Worm (Caenorhabditis elegans) whole organism, dauer: ENCODE measurements around the gene R107.9.
"Not testable (repeated sequence)": the region's sequence is repeated elsewhere in the genome, so short reads cannot be mapped to it uniquely, and the experiment has no call there.

Experiments
- unc-62 ChIP-seq: sonication (generic microtip); optimal IDR thresholded peaks from 2 replicates; lab custom pipeline; 2017; ENCODE audit warnings: missing biosample characterization, missing genetic modification reagents, missing genetic modification characterization

R107.9 gene

DNA sequence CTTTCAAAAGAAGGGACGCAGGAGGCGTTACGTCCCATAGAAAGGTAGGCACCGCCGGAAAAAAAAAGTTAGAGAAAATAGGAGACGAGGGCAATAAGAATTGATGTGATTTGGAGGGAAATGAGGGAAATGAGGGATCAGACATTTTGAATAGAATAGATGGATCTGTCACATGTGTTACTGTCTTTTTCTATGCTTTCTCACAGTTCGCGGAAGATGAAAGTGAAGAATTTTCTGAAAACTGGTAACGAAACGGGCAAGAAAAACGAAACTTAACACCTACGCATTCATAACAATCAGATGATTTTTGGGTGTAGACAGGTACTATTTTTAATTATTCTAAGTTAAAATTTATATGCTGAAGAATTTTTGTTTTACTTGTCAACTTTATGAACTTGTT, at the start of gene R107.9:
R107.9 (plus strand) TSS at position 301 of the 400 bp plus-strand sequence.
- TF ChIP-seq unc-62 (GFP tag; lab: Kevin White, UChicago) = no peak

DNA sequence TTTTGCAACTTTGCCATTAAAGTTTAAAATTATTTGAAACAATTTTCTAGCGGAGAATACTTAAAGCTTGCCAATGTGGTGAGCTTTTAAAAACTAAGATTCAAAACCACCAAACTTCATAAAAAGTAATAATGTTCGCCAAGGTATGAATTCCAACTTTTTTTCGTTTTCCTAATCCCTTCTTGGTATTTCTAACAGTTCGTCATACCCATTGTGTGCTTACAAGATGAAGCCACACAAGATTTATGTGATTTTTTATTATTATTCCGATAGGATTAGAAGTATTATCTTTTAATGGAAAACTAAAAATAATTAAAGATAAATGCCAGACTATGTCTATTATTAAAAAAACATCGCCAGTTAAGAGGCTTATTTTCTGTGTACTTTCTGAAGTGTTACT, 49.7 kb upstream of the R107.9 start:
- TF ChIP-seq unc-62 (GFP tag; lab: Kevin White, UChicago) = no peak

DNA sequence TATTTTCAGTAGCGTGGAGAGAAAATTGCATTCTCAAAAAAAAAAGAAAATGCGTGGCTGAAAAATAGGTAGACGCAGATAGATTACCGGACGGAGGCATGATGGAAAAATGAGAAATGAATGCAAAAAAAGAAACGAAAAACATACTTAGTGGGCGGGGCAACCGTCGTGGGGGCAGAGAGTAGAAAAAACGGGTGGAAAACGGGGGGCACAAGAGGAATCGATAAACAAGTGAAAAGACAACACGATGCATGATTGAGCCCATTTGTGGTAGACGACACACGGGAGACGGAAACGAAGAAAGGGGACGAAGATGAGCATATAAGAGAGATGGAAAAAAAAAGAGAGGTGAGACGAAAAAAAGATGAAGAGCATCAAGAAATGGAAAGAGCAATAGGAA, 49.2 kb upstream of the R107.9 start:
- TF ChIP-seq unc-62 (GFP tag; lab: Kevin White, UChicago) = no peak

DNA sequence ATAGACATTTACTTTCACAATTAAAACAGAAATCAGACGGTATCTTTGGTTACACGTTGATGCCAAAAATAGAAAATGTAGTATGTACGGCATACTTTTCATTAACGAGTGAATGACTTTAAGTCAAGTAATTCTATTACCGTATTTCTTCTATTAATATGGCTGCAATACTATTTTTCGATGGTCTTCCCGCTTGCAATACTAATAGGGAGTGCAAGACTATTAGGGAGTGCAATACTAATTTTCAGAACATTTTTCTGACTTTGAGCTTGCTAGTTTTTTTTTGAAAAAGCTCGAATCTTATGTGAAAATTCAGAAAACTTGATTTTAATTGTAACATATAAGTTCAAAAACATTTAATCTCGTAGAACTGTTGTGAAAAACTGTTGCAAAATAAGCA, 48.0 kb upstream of the R107.9 start, which contains the start of gene R08D7.7:
R08D7.7 (plus strand) TSS at position 301 of the 400 bp plus-strand sequence.
- TF ChIP-seq unc-62 (GFP tag; lab: Kevin White, UChicago) = not testable (repeated sequence)

DNA sequence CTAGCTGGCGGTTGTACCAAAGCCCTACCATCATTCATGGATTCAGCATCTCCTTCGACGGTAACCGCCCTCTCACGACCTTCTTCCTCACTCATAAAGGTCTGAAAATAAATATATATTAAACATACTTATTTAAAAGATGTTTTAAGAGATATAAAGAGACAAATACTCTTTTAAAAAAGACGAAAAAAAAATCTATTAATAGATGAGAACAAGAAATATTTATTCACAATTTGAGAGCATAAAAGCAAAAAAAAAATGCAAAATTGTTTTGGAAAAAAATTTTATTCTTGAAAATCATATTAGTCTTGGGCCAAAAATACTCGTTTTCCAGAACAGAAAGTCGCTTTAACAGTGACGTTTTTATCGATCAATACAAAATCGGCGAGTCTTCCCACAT, 41.1 kb upstream of the R107.9 start, which contains the start of gene skat-1:
skat-1 (minus strand) TSS at position 101 of the 400 bp plus-strand sequence.
- TF ChIP-seq unc-62 (GFP tag; lab: Kevin White, UChicago) = no peak

DNA sequence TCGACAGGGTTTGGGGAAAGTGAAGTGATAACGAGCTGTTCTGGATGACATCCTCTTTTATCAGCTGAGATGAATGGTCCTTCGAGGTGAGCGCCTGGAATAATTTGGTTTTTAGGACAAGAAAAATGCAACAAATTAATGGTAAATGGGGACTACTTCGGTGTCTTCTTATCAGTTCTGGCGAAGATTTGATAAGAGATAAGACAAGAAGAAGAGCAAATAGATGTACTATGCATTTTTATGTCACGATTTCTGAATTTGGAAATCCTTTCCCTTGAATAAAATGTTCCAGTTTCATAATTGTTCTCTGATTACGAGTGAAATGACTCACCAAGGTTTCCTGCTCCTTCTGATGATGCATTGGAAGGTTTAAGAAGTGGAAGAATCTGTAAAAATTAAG, 39.9 kb upstream of the R107.9 start:
- no peak for TF ChIP-seq unc-62 (GFP tag; lab: Kevin White, UChicago)

DNA sequence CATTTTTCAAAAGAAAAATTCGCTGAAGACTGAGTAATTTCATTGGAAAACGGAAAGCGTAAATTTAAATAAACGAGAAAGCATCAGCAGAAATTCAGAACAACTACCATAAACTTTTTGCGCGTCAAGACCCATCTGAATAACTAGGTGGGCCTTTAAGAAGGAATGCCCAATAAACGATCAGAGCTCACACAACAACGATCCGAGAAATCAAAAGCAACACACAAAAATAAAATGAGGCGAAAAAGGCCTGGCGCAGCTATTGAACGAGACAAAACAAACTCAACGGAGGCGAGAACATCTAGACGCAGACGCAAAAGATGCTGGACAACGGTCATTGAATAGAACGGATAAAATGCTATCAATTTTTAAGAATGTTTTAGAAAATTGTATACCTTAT, 38.9 kb upstream of the R107.9 start:
- no peak for TF ChIP-seq unc-62 (GFP tag; lab: Kevin White, UChicago)

DNA sequence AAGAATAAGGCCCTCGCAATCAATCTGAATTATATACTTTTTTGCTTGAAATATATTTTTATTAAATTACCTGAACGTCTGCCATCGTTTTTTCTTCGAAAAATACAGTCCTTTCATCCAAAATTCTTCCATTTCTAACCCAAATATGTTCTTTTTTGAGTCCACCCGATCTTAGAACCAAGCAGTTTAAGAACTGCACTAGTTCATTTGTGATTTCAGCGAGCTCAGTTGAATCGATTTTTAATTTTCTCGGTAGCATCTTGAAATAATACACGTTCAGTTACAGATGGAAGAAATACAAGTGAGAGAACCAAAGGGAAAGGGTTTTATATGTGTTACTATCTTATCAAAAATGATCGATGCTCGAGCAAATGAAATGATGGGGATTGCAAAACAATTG, 38.2 kb upstream of the R107.9 start, which contains the start of gene F59B2.3:
F59B2.3 (minus strand) TSS at position 259 of the 400 bp plus-strand sequence.
- TF ChIP-seq unc-62 (GFP tag; lab: Kevin White, UChicago) = no peak

DNA sequence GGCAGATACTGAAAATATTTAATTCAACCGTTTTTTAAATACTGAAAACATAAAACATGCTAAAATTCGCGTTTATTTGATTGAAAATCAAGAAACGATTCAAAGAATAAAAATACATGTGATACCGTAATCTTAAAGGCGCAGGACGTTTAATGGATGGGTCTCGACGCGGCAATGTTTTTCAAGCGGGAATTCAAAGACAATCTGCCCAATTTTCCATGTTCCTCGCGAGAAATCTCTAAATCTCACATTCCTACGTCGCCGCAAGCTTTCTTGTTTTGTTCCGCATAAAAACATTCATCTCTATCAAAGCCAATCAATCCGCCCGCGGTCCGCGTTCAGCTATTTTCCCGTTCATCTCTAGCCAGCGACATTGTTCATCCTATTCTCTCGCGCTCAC, 36.3 kb upstream of the R107.9 start:
- no peak for TF ChIP-seq unc-62 (GFP tag; lab: Kevin White, UChicago)

DNA sequence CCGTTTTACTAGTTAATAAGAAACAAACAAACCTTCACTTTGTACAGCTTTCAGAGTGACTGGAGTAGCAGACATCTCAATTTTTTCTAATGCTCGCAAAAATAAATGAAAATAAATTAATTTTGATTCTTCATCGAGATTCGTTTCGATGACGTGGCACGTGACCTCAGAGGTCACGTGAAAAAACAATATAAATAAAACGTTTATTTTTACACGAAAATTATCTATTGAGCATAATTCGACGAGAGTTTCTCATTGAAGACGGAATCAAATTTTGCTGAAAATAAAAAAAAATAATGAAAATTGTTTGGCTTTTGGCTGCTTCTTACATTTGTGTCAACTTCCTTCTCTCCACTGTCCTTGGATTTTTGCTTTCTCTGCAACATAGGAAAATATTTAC, 35.9 kb upstream of the R107.9 start, which contains the start of gene rpn-6.2:
rpn-6.2 (minus strand) TSS at position 101 of the 400 bp plus-strand sequence.
- TF ChIP-seq unc-62 (GFP tag; lab: Kevin White, UChicago) = no peak

DNA sequence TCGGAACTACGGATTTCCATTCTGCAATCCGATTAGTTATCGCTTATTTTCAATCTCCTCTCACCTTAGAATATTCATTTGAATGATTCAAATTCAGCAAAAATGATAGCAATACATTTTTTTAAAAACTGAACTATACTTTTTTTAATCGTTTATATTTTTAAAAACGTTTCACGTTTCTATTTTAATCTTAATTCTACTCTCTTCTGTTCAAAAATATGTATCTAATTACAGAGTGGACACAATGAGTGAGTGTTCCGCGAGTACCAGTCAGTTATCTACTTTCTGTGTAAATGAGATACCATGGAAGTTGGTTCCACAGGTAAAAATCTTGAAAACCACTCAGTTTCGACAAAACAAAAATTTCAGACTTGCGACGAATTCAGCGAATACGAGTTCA, 35.2 kb upstream of the R107.9 start, which contains the start of the genes F59B2.15 and zif-1:
F59B2.15 (minus strand) TSS at position 101 of the 400 bp plus-strand sequence.
zif-1 (plus strand) TSS at position 235 of the 400 bp plus-strand sequence.
- no peak for TF ChIP-seq unc-62 (GFP tag; lab: Kevin White, UChicago)

DNA sequence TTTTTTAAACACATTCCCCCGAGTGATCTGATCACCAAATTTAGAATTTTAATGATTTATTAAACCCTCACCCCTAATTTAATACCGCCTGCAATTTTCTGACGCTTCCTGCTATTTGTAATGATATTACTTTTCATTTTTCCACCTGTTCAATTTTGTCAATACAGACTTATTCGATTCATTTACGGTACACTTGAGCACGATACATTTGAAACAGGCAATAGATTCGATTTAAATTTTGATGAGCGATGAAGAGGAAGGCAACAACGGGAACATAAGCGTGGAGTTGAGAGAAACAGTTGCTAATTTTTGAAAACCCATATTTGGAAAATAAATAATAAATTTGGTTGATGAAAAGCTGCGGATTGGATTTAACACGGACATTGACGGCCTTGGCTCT, 33.1 kb upstream of the R107.9 start:
- TF ChIP-seq unc-62 (GFP tag; lab: Kevin White, UChicago) = no peak

DNA sequence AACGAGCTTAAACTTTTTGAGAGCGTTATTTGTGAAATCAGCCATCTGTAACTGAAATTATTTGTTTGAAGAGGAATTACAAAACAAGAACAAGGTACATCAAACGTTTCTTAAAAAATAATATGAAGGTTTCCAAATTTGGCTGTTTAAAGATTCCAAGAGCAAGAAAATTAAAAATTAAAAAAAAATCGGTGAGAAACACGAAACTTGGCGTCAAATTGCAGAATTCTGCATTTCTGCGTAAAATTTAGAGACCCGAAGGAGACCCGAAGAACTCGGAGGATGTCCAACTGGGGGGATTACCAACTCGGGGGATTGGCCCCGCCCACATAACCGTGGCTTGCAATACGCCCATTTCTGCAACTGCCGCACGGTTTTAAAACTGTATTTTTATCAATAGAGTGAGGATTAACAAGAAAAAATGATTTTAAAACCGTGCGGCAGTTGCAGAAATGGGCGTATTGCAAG, 31.8 kb upstream of the R107.9 start, which contains the start of gene rab-6.1:
rab-6.1 (minus strand) TSS at position 51 of the 468 bp plus-strand sequence.
- TF ChIP-seq unc-62 (GFP tag; lab: Kevin White, UChicago) = not testable (repeated sequence)

DNA sequence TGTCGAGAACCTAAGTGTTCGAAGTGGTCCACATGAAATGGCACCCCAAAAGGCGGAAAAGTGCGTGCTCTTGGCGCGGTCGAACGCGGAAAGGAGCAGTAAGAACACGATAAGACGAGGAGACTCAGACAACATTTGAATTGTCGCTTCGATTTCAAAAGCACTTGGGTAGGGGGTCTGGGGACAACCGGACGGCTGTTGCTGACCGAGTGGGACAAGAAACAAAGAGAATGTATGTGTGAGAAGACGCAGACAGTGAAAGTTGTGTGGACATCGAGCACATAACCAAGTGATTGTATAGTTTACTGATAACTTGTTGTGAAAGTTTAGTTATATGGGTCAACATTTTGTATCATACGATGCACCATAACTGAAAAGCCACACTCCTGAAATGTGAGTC, 30.6 kb upstream of the R107.9 start:
- no peak for TF ChIP-seq unc-62 (GFP tag; lab: Kevin White, UChicago)

DNA sequence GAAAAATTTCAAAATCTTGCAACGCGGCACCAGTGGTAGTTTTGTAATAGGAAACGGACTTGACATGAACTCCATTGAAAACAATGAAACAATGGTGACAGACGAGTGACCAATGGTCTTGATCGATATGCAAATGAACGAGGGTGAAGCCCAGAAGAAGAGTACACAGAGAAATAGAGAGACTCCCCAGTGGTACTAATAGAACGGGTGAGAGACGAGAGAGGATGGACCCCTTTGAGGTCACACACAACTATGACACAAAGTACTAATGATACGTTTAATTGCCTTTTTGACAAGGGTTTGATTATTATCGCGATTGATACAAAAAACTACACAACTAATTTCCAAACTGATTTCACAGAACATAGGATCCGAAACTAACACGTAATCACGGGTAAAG, 27.7 kb upstream of the R107.9 start, which contains the start of gene F59B2.8:
F59B2.8 (minus strand) TSS at position 151 of the 400 bp plus-strand sequence.
- no peak for TF ChIP-seq unc-62 (GFP tag; lab: Kevin White, UChicago)

DNA sequence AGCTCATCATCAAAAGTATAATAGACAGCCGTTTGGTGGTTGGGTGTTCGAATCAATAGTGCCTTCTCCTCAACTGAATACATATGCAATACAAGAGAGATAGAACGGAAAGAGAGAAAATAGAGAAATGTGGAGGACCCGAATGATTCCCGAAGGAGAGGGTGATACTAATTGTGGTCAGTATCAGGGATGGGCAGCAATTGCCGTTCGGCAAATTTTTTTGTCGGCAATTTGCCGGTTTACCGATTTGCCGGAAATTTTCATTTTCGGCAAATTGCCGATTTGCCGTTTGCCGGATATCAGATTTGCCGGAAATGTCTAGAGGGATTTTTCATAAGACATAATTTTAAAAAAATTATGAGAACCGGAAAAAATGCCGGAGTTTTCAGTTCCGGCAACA, 25.4 kb upstream of the R107.9 start, which contains the start of gene F59B2.9:
F59B2.9 (minus strand) TSS at position 101 of the 400 bp plus-strand sequence.
- no peak for TF ChIP-seq unc-62 (GFP tag; lab: Kevin White, UChicago)

DNA sequence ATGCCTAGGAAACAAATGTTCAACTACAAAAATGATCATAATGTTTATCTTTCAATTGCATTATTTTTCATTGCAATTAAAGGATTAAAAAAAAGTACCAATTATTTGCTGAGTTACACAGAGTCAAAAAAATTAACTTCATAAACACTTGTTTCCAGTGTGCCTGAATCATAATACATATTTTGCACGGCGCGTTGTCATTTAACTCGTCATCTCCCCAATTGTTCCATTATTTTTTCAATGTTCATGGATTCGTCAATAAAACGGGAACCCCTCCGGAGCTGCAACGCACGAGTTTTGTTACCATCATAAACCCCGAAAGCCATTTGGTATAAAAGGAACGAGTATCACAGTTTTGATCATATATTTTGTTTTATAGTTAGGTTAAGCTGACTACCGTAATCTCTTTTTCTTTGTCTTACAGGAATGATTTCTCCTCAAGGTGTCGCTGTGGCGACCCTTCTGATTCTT, 20.5 kb upstream of the R107.9 start, which contains the start of gene F59B2.12:
F59B2.12 (plus strand) TSS at position 421 of the 471 bp plus-strand sequence.
- TF ChIP-seq unc-62 (GFP tag; lab: Kevin White, UChicago) = no peak
